Fruit fly (Drosophila melanogaster): ENCODE measurements around the gene Idgf2.

The Idgf2 gene

DNA sequence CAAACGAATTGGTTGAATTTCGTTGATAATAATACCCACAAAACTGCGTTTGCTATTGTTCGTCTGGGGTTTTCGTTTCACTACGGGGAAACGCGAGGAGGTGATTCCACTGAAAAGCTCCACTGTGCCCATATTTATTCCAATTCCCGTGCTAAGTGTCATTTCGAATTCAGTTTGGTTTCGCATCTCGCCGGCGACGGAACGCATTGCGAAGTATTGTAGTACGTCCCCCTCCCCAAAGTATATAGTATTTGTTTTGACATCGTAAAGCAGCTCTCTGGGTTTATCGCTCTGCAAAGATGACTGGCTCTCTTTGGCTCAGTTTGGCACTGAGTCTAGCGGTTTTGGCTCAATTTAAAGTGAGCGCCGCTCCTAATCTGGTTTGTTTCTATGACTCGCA, 3.8 kb downstream of the Idgf2 start, which contains the start of gene Idgf3:
Gene Idgf3, plus strand, starts transcription at position 17 of the 400 bp plus-strand sequence.
- TF ChIP-seq CG3281 (GFP tag; optimal IDR thresholded peaks at IDR 0.05) = peak; percentile 3
- TF ChIP-seq insv (GFP tag; optimal IDR thresholded peaks at IDR 0.05) = no peak
- no peak for TF ChIP-seq CG32767 (GFP tag; IDR thresholded peaks at IDR 0.05)
- TF ChIP-seq CG2116 (GFP tag; optimal IDR thresholded peaks at IDR 0.05) = no peak
- TF ChIP-seq CG6854 (GFP tag; optimal IDR thresholded peaks at IDR 0.05) = no peak
- TF ChIP-seq CG18619 (GFP tag; optimal IDR thresholded peaks at IDR 0.05) = no peak
- no peak for TF ChIP-seq eyg (GFP tag; optimal IDR thresholded peaks at IDR 0.05)
- no peak for TF ChIP-seq wdn (GFP tag; IDR thresholded peaks at IDR 0.05)
- TF ChIP-seq Atf3 (GFP tag; optimal IDR thresholded peaks at IDR 0.05) = no peak
- no peak for TF ChIP-seq Stat92E (GFP tag; optimal IDR thresholded peaks at IDR 0.05)
- no peak for TF ChIP-seq lbe (GFP tag; optimal IDR thresholded peaks at IDR 0.05)
- TF ChIP-seq inv (GFP tag; IDR thresholded peaks at IDR 0.05; ENCODE audit: partially characterized antibody) = no peak
- no peak for TF ChIP-seq CG17359 (tag; optimal IDR thresholded peaks at IDR 0.05)
- TF ChIP-seq mirr (GFP tag; optimal IDR thresholded peaks at IDR 0.05) = no peak
- 0 out of 2 replicates have a peak, but pooled peaks have one; percentile 33 for TF ChIP-seq Bgb (GFP tag; IDR thresholded peaks at IDR 0.05; ENCODE audit: partially characterized antibody)
- TF ChIP-seq CG18764 (GFP tag; optimal IDR thresholded peaks at IDR 0.05) = no peak
- TF ChIP-seq CG15073 (GFP tag; optimal IDR thresholded peaks at IDR 0.05) = no peak
- no peak for TF ChIP-seq Lhr (GFP tag; optimal IDR thresholded peaks at IDR 0.05)
- no peak for TF ChIP-seq Gug (GFP tag; IDR thresholded peaks at IDR 0.05)
- TF ChIP-seq CG34376 (GFP tag; optimal IDR thresholded peaks at IDR 0.05) = peak; percentile 90
- TF ChIP-seq CG3407 (GFP tag; optimal IDR thresholded peaks at IDR 0.05) = no peak
- TF ChIP-seq chinmo (GFP tag; IDR thresholded peaks at IDR 0.05; ENCODE audit: partially characterized antibody) = peak; percentile 93
- no peak for TF ChIP-seq Oaz (GFP tag; IDR thresholded peaks at IDR 0.05)
- no peak for TF ChIP-seq CG17361 (GFP tag; IDR thresholded peaks at IDR 0.05)
- no peak for TF ChIP-seq pho (GFP tag; optimal IDR thresholded peaks at IDR 0.05)
- TF ChIP-seq Gsc (GFP tag; IDR thresholded peaks at IDR 0.05) = no peak
- TF ChIP-seq Ets97D (GFP tag; optimal IDR thresholded peaks at IDR 0.05) = no peak
- no peak for TF ChIP-seq Hr78 (GFP tag; optimal IDR thresholded peaks at IDR 0.05)
- TF ChIP-seq BEAF-32 (GFP tag; optimal IDR thresholded peaks at IDR 0.05) = no peak
- TF ChIP-seq CG4282 (GFP tag; optimal IDR thresholded peaks at IDR 0.05) = no peak
- no peak for TF ChIP-seq CG31365 (tag; optimal IDR thresholded peaks at IDR 0.05)
- no peak for TF ChIP-seq seq (GFP tag; IDR thresholded peaks at IDR 0.05)
- no peak for TF ChIP-seq Max (GFP tag; optimal IDR thresholded peaks at IDR 0.05)
- TF ChIP-seq lov (optimal IDR thresholded peaks at IDR 0.05) = no peak
- no peak for TF ChIP-seq lov (GFP tag; IDR thresholded peaks at IDR 0.05)
- no peak for TF ChIP-seq org-1 (GFP tag; optimal IDR thresholded peaks at IDR 0.05)
- TF ChIP-seq B-H2 (GFP tag; optimal IDR thresholded peaks at IDR 0.05) = peak; percentile 7
- TF ChIP-seq CG7786 (GFP tag; optimal IDR thresholded peaks at IDR 0.05) = no peak
- TF ChIP-seq CHES-1-like (GFP tag; optimal IDR thresholded peaks at IDR 0.05) = no peak
- no peak for TF ChIP-seq gcm2 (GFP tag; optimal IDR thresholded peaks at IDR 0.05)
- peak; percentile 35 for TF ChIP-seq CG15269 (tag; optimal IDR thresholded peaks at IDR 0.05)
- TF ChIP-seq fd64A (GFP tag; optimal IDR thresholded peaks at IDR 0.05) = no peak
- no peak for TF ChIP-seq knrl (GFP tag; IDR thresholded peaks at IDR 0.05; ENCODE audit: partially characterized antibody)
- TF ChIP-seq sens (GFP tag) = peak; percentile 72
- TF ChIP-seq CG12236 (GFP tag; optimal IDR thresholded peaks at IDR 0.05) = no peak
- TF ChIP-seq ash1 (GFP tag; optimal IDR thresholded peaks at IDR 0.05) = no peak
- no peak for TF ChIP-seq tio (GFP tag; optimal IDR thresholded peaks at IDR 0.05)
- TF ChIP-seq CG12104 (GFP tag; optimal IDR thresholded peaks at IDR 0.05) = no peak
- no peak for TF ChIP-seq CG8290 (GFP tag; optimal IDR thresholded peaks at IDR 0.05)
- peak in 1 of 2 experiments; percentile 33 for TF ChIP-seq CG8290 (tag; optimal IDR thresholded peaks at IDR 0.05)
- TF ChIP-seq CG10209 (GFP tag; optimal IDR thresholded peaks at IDR 0.05) = no peak
- no peak for TF ChIP-seq gfzf (GFP tag; optimal IDR thresholded peaks at IDR 0.05)

Measured in whole organism, embryonic.